Worm (Caenorhabditis elegans) whole organism, L3 larva: ENCODE measurements around the gene znf-474.

Experiments used
- aly-2 ChIP-seq: fragments of 150-350 bp; optimal IDR thresholded peaks from 2 replicates; lab custom pipeline; 2014; ENCODE audit warnings: missing biosample characterization, missing genetic modification characterization
- elt-2 ChIP-seq: sonication (generic microtip); optimal IDR thresholded peaks from 2 replicates; lab custom pipeline; 2016; ENCODE audit warnings: missing genetic modification reagents, mild to moderate bottlenecking, missing genetic modification characterization, missing compliant biosample characterization
- nhr-237 ChIP-seq: fragments of 150-350 bp; optimal IDR thresholded peaks from 2 replicates; lab custom pipeline; 2014; ENCODE audit warnings: missing biosample characterization, missing genetic modification characterization
- snpc-4 ChIP-seq: fragments of 150-350 bp; optimal IDR thresholded peaks from 2 replicates; lab custom pipeline; 2014; ENCODE audit warnings: missing biosample characterization, missing genetic modification characterization
- zag-1 ChIP-seq: fragments of 150-350 bp; optimal IDR thresholded peaks from 2 replicates; lab custom pipeline; 2014; ENCODE audit warnings: missing biosample characterization, missing genetic modification characterization

DNA sequence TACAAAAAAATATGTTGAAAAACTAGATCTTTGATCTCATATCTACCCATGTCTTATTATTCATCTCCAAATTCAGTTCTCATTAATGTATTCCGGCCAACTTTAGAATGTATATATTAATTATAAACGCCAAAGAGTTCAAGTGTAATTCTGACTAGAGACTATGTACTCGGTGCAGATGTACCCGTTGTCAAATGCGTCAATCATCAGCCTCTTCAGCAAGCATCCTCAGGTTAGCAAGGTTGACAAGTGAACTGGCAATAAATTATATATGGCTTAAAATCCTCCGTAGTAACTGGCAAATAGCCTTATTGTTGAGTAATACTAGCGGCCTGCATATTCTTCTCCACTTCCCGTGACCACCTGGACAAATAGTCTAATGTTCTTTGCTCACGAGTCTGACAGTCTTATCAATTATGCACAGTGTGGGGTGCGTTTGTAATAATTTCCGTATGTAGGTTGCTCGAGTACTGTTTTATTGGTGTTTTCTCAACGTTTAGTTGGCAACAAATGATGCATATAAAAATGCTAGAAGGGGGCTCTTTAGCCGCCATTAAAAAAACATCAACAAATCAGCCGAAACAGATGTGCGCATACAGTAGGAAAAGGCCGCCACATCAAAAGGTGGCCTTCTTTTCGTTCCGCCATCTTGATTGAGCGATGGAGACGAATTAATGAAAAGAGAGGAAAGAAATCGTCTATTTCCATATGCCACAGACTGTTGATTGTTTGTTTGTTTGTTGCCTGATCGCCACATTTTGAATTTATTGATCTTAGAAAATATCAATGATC, 38.8 kb downstream of the znf-474 start:
- TF ChIP-seq zag-1 (tag; lab: Kevin White, UChicago) (no peak), nhr-237 (tag; lab: Kevin White, UChicago) (no peak), aly-2 (tag; lab: Kevin White, UChicago) (no peak), elt-2 (tag; lab: Kevin White, UChicago) (peak; percentile 15), snpc-4 (tag; lab: Kevin White, UChicago) (no peak)
